Fruit fly (Drosophila melanogaster): ENCODE results near the gene CG7164.

dm6 chr2L:7753086-7753485, 28.2 kb upstream of the CG7164 start, which contains the start of gene CG7203:
- TF ChIP-seq salr (GFP tag; optimal IDR thresholded peaks at IDR 0.05) (no peak), lz (GFP tag; optimal IDR thresholded peaks at IDR 0.05) (no peak), CG3919 (GFP tag; optimal IDR thresholded peaks at IDR 0.05) (no peak), Sox14 (GFP tag; optimal IDR thresholded peaks at IDR 0.05) (no peak), Blimp-1 (GFP tag; optimal IDR thresholded peaks at IDR 0.05) (no peak), OdsH (GFP tag; optimal IDR thresholded peaks at IDR 0.05) (no peak), Eip75B (GFP tag; optimal IDR thresholded peaks at IDR 0.05) (no peak), svp (GFP tag) (no peak), CG1621 (tag; optimal IDR thresholded peaks at IDR 0.05) (no peak), CG8632 (GFP tag; optimal IDR thresholded peaks at IDR 0.05) (no peak), CG16779 (tag; optimal IDR thresholded peaks at IDR 0.05) (no peak), Eip78C (GFP tag) (no peak)
